Worm (Caenorhabditis elegans) whole organism, L4 larva: Measurements from ENCODE around the gene str-57.

Experiments
- dpl-1 ChIP-seq: fragments of 150-350 bp; optimal IDR thresholded peaks from 2 replicates; lab custom pipeline; 2014; ENCODE audit warnings: missing biosample characterization, missing genetic modification reagents, missing genetic modification characterization
- jun-1 ChIP-seq: fragments of 150-350 bp; optimal IDR thresholded peaks from 2 replicates; lab custom pipeline; 2014; ENCODE audit warnings: missing biosample characterization, missing genetic modification reagents, missing genetic modification characterization
- pha-4 ChIP-seq, 2 experiments: fragments of 150-350 bp in 1 of 2; fragments of 200-800 bp in 1 of 2; sonication (Bioruptor generic) in 1 of 2; IDR thresholded peaks in 1 of 2; optimal IDR thresholded peaks in 1 of 2; 2 replicates each; pipeline versions ENCODE4 v1.3.6 to Lab custom; 2014 to 2022; ENCODE audit warnings: missing genetic modification characterization in 2 of 2, missing genetic modification reagents in 2 of 2, missing biosample characterization in 1 of 2, missing compliant biosample characterization in 1 of 2

DNA sequence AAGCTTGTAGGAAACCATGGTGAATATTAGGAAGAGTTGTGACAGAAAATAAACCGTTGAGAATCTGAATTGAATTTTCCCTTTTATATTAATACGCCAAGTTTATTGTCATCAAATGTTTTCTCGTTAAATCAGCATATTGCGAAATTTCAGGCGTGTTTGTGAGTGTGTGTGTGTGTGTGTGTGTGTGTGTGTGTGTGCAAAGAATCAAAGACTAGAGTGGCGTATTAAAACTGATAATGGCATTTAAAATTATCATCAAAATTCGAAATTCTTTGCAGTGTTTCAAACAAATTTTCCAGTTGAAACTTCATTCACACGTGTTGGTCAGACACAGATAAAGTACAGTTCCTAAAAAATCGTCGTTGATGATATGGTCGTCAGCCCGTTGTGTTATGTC is 45.5 kb downstream of the str-57 start, which contains the start of gene gst-38:
- TF ChIP-seq pha-4 (GFP tag; IDR thresholded peaks at IDR 0.05; lab: Robert Waterston, UW), result no peak
- TF ChIP-seq pha-4 (tag; optimal IDR thresholded peaks at IDR 0.05; lab: Kevin White, UChicago), result no peak
- TF ChIP-seq jun-1, result no peak
- no peak for TF ChIP-seq dpl-1 (GFP tag; lab: Kevin White, UChicago)
